Worm (Caenorhabditis elegans) whole organism, L4 larva: ENCODE results near the gene T08B6.4.

Source experiments
- F26F4.8 ChIP-seq: fragments of 200-800 bp; sonication (Bioruptor generic); conservative IDR thresholded peaks from 2 replicates; pipeline ENCODE4 v1.3.6; 2022; ENCODE audit warnings: missing genetic modification characterization, missing compliant biosample characterization
- aha-1 ChIP-seq: fragments of 150-350 bp; peaks from one replicate; lab custom pipeline; 2014; ENCODE audit warnings: missing biosample characterization, missing genetic modification characterization
- ama-1 ChIP-seq: fragments of 150-350 bp; optimal IDR thresholded peaks from 2 replicates; lab custom pipeline; 2014; ENCODE audit warnings: inconsistent platforms, mixed read lengths
- arid-1 ChIP-seq: fragments of 200-800 bp; sonication (Bioruptor generic); conservative IDR thresholded peaks from 2 replicates; pipeline ENCODE4 v1.3.6; 2022; ENCODE audit warnings: missing genetic modification reagents, missing genetic modification characterization, missing compliant biosample characterization
- egl-27 ChIP-seq: sonication (generic microtip); optimal IDR thresholded peaks from 3 replicates; lab custom pipeline; 2017; ENCODE audit warnings: missing biosample characterization, missing genetic modification reagents, missing genetic modification characterization
- hlh-30 ChIP-seq: sonication (generic microtip); optimal IDR thresholded peaks from 2 replicates; lab custom pipeline; 2017; ENCODE audit warnings: antibody characterized with exemption, mild to moderate bottlenecking, missing genetic modification characterization, missing compliant biosample characterization; ENCODE audit not compliant: insufficient read depth
- mdl-1 ChIP-seq, 2 experiments: fragments of 150-350 bp in 1 of 2; sonication (generic microtip) in 1 of 2; optimal IDR thresholded peaks; 2 replicates each; lab custom pipeline; 2014 to 2017; ENCODE audit warnings: missing biosample characterization in 2 of 2, missing genetic modification characterization in 2 of 2
- mep-1 ChIP-seq: fragments of 150-350 bp; sonication (generic microtip); optimal IDR thresholded peaks from 3 replicates; lab custom pipeline; 2014; ENCODE audit warnings: missing biosample characterization, missing genetic modification characterization
- nhr-10 ChIP-seq: fragments of 150-350 bp; optimal IDR thresholded peaks from 2 replicates; lab custom pipeline; 2014; ENCODE audit warnings: missing biosample characterization, missing genetic modification characterization
- nhr-77 ChIP-seq: fragments of 150-350 bp; optimal IDR thresholded peaks from 2 replicates; lab custom pipeline; 2014; ENCODE audit warnings: missing biosample characterization, missing genetic modification characterization
- skn-1 ChIP-seq: fragments of 150-350 bp; optimal IDR thresholded peaks from 2 replicates; lab custom pipeline; 2014; ENCODE audit warnings: missing biosample characterization, missing genetic modification characterization
- snpc-4 ChIP-seq: fragments of 150-350 bp; optimal IDR thresholded peaks from 2 replicates; lab custom pipeline; 2014; ENCODE audit warnings: missing biosample characterization, missing genetic modification characterization

ce11 chrIV:4866599-4866998 lies 38.9 kb upstream of the T08B6.4 start:
- TF ChIP-seq hlh-30 (no peak), nhr-77 (tag; lab: Kevin White, UChicago) (no peak), mep-1 (tag; lab: Kevin White, UChicago) (no peak), nhr-10 (tag; lab: Kevin White, UChicago) (no peak), snpc-4 (tag; lab: Kevin White, UChicago) (no peak), arid-1 (no peak), egl-27 (tag; lab: Kevin White, UChicago) (no peak), mdl-1 (tag; optimal IDR thresholded peaks at IDR 0.05; lab: Kevin White, UChicago) (no peak), aha-1 (tag; lab: Kevin White, UChicago) (no peak), ama-1 (lab: Kevin White, UChicago) (no peak), skn-1 (tag; lab: Kevin White, UChicago) (no peak), F26F4.8 (GFP tag; lab: Robert Waterston, UW) (no peak)
